Fruit fly (Drosophila melanogaster) whole organism, pupa: Measurements from ENCODE around the gene Vps15.
A peak's percentile ranks its signal among the peaks of the same experiment; 100 is the strongest.

Experiments used
- CG13204 ChIP-seq: fragments of 200-800 bp; sonication (Bioruptor generic); optimal IDR thresholded peaks from 2 replicates; lab custom pipeline; 2018; ENCODE audit warnings: missing biosample characterization, mild to moderate bottlenecking, missing genetic modification characterization, moderate library complexity
- CG8159 ChIP-seq: fragments of 200-800 bp; sonication (Bioruptor generic); optimal IDR thresholded peaks from 3 replicates; lab custom pipeline; 2018; ENCODE audit warnings: missing biosample characterization, mild to moderate bottlenecking, missing genetic modification characterization, moderate library complexity

dm6 chr3R:9237268-9238091 lies 8.2 kb downstream of the Vps15 start, which contains the start of gene pum:
- TF ChIP-seq CG8159: peak; percentile 37
- TF ChIP-seq CG13204: peak; percentile 52
